Worm (Caenorhabditis elegans): Measurements from ENCODE around the gene R10D12.10.

ce11 chrV:13907557-13908104 lies 50.5 kb downstream of the R10D12.10 start:
- no peak for TF ChIP-seq ceh-48 (tag; optimal IDR thresholded peaks at IDR 0.05)
- TF ChIP-seq pha-4 (tag; optimal IDR thresholded peaks at IDR 0.05) = no peak
- TF ChIP-seq npax-4 (tag; optimal IDR thresholded peaks at IDR 0.05) = no peak
- no peak for TF ChIP-seq nhr-11 (tag; optimal IDR thresholded peaks at IDR 0.05)
- TF ChIP-seq pag-3 (tag; optimal IDR thresholded peaks at IDR 0.05; ENCODE audit: borderline replicate concordance) = no peak
